Worm (Caenorhabditis elegans): ENCODE measurements around the gene R08C7.8.

R08C7.8 gene

ce11 chrIV:4393488-4393887, 40.9 kb downstream of the R08C7.8 start:
- no peak for TF ChIP-seq ceh-63 (GFP tag; optimal IDR thresholded peaks at IDR 0.05)
- TF ChIP-seq F16B12.6 (tag; optimal IDR thresholded peaks at IDR 0.05) = no peak
- TF ChIP-seq zip-4 (GFP tag; optimal IDR thresholded peaks at IDR 0.05) = no peak
- TF ChIP-seq nhr-71 (tag; optimal IDR thresholded peaks at IDR 0.05) = no peak
- TF ChIP-seq grh-1 (GFP tag; IDR thresholded peaks at IDR 0.05) = no peak
- no peak for TF ChIP-seq pag-3 (tag; optimal IDR thresholded peaks at IDR 0.05; ENCODE audit: borderline replicate concordance, insufficient read depth)
- TF ChIP-seq sox-4 (tag; optimal IDR thresholded peaks at IDR 0.05) = no peak

ce11 chrIV:4390438-4390894, 43.9 kb downstream of the R08C7.8 start, which contains the start of the genes rpl-7A and set-21:
Gene rpl-7A (minus strand): TSS chrIV:4390590.
Gene set-21 (plus strand): TSS chrIV:4390844.
- TF ChIP-seq ceh-8 (GFP tag; optimal IDR thresholded peaks at IDR 0.05) (peak; percentile 81), ama-1 (optimal IDR thresholded peaks at IDR 0.05) (no peak), lir-3 (tag; optimal IDR thresholded peaks at IDR 0.05; ENCODE audit: poor library complexity) (peak; percentile 83), elt-2 (tag; optimal IDR thresholded peaks at IDR 0.05) (peak; percentile 88), zip-4 (GFP tag; optimal IDR thresholded peaks at IDR 0.05) (peak; percentile 88), aly-2 (tag; optimal IDR thresholded peaks at IDR 0.05) (peak; percentile 85), grh-1 (GFP tag; IDR thresholded peaks at IDR 0.05) (peak; percentile 99), nhr-11 (tag; optimal IDR thresholded peaks at IDR 0.05) (peak; percentile 65), nhr-85 (tag) (peak; percentile 98), mdl-1 (tag; optimal IDR thresholded peaks at IDR 0.05) (peak in 1 of 2 experiments; percentile 67), ceh-63 (GFP tag; optimal IDR thresholded peaks at IDR 0.05) (peak; percentile 26), pag-3 (tag; optimal IDR thresholded peaks at IDR 0.05; ENCODE audit: borderline replicate concordance, insufficient read depth) (no peak), fos-1 (tag; optimal IDR thresholded peaks at IDR 0.05) (peak; percentile 75), fkh-8 (tag; optimal IDR thresholded peaks at IDR 0.05) (peak; percentile 98), ets-5 (GFP tag; IDR thresholded peaks at IDR 0.05) (no peak), unc-98 (GFP tag; IDR thresholded peaks at IDR 0.05) (peak; percentile 93), dsc-1 (tag; optimal IDR thresholded peaks at IDR 0.05) (peak; percentile 94), snu-23 (GFP tag; optimal IDR thresholded peaks at IDR 0.05) (peak; percentile 98), vab-15 (tag; optimal IDR thresholded peaks at IDR 0.05) (peak; percentile 81), pax-3 (tag; optimal IDR thresholded peaks at IDR 0.05) (peak; percentile 95), lin-13 (GFP tag; optimal IDR thresholded peaks at IDR 0.05) (peak; percentile 78), nhr-12 (tag; optimal IDR thresholded peaks at IDR 0.05) (no peak), ztf-4 (tag; optimal IDR thresholded peaks at IDR 0.05) (peak; percentile 89), elt-3 (tag; optimal IDR thresholded peaks at IDR 0.05) (peak; percentile 20 to 85 (median 78)), tbx-2 (tag; optimal IDR thresholded peaks at IDR 0.05) (peak; percentile 95), sox-4 (tag; optimal IDR thresholded peaks at IDR 0.05) (peak; percentile 77), unc-62 (GFP tag; optimal IDR thresholded peaks at IDR 0.05) (no peak), rnt-1 (tag; optimal IDR thresholded peaks at IDR 0.05) (peak; percentile 97), irx-1 (tag; optimal IDR thresholded peaks at IDR 0.05) (peak; percentile 92), lin-39 (tag; optimal IDR thresholded peaks at IDR 0.05) (peak; percentile 26), efl-1 (optimal IDR thresholded peaks at IDR 0.05) (peak; percentile 94 to 98), efl-1 (GFP tag; optimal IDR thresholded peaks at IDR 0.05 in 1 of 2) (peak; percentile 93 to 100), unc-30 (tag; optimal IDR thresholded peaks at IDR 0.05) (no peak), aha-1 (tag; optimal IDR thresholded peaks at IDR 0.05) (no peak), nhr-76 (tag; optimal IDR thresholded peaks at IDR 0.05) (no peak), C04F5.9 (tag; optimal IDR thresholded peaks at IDR 0.05) (peak; percentile 90), mab-9 (GFP tag; IDR thresholded peaks at IDR 0.05) (peak; percentile 92), ztf-11 (tag; optimal IDR thresholded peaks at IDR 0.05) (peak in 1 of 2 experiments; percentile 92), nhr-19 (GFP tag; conservative IDR thresholded peaks at IDR 0.05) (peak; percentile 98), swsn-7 (tag; optimal IDR thresholded peaks at IDR 0.05) (peak; percentile 95), sup-37 (GFP tag; optimal IDR thresholded peaks at IDR 0.05) (peak; percentile 83), ces-1 (GFP tag; optimal IDR thresholded peaks at IDR 0.05) (no peak), egl-13 (tag; optimal IDR thresholded peaks at IDR 0.05) (peak; percentile 92), Y116A8C.19 (tag; optimal IDR thresholded peaks at IDR 0.05; ENCODE audit: borderline replicate concordance) (no peak), mep-1 (tag; optimal IDR thresholded peaks at IDR 0.05) (peak; percentile 87), isw-1 (GFP tag; IDR thresholded peaks at IDR 0.05) (peak; percentile 99), nhr-84 (tag; optimal IDR thresholded peaks at IDR 0.05) (no peak), skn-1 (tag; optimal IDR thresholded peaks at IDR 0.05) (peak; percentile 61), hlh-4 (tag; optimal IDR thresholded peaks at IDR 0.05) (no peak)

Measured in whole organism, L1 larva.